Fruit fly (Drosophila melanogaster) whole organism, embryonic: ENCODE measurements around the gene CG42728.

Source experiments
- Asciz ChIP-seq: fragments of 200-800 bp; sonication (Bioruptor generic); optimal IDR thresholded peaks from 2 replicates; lab custom pipeline; 2017; ENCODE audit warnings: missing biosample characterization, mild to moderate bottlenecking, missing genetic modification characterization, missing genetic modification reagents
- CG10274 ChIP-seq: fragments of 200-800 bp; sonication (Bioruptor generic); optimal IDR thresholded peaks from 3 replicates; lab custom pipeline; 2017; ENCODE audit warnings: missing biosample characterization, mild to moderate bottlenecking, missing genetic modification characterization
- CG11723 ChIP-seq: fragments of 200-800 bp; sonication (Bioruptor generic); optimal IDR thresholded peaks from 2 replicates; lab custom pipeline; 2017; ENCODE audit warnings: missing biosample characterization, mild to moderate bottlenecking, missing genetic modification characterization
- CG12155 ChIP-seq: fragments of 200-800 bp; sonication (Bioruptor generic); optimal IDR thresholded peaks from 3 replicates; lab custom pipeline; 2016; ENCODE audit warnings: missing biosample characterization, missing genetic modification characterization
- CG1233 ChIP-seq: fragments of 200-800 bp; sonication (Bioruptor generic); optimal IDR thresholded peaks from 4 replicates; lab custom pipeline; 2018; ENCODE audit warnings: missing biosample characterization, mild to moderate bottlenecking, missing genetic modification characterization
- CG13624 ChIP-seq: fragments of 200-800 bp; sonication (Bioruptor generic); optimal IDR thresholded peaks from 2 replicates; lab custom pipeline; 2016; ENCODE audit warnings: missing biosample characterization, missing genetic modification characterization
- CG14710 ChIP-seq: fragments of 200-800 bp; sonication (Bioruptor generic); optimal IDR thresholded peaks from 3 replicates; lab custom pipeline; 2019; ENCODE audit warnings: missing biosample characterization, mild to moderate bottlenecking, missing genetic modification characterization, moderate library complexity
- CG1647 ChIP-seq: fragments of 200-800 bp; sonication (Bioruptor generic); optimal IDR thresholded peaks from 3 replicates; lab custom pipeline; 2016; ENCODE audit warnings: missing biosample characterization, missing genetic modification characterization
- CG17186 ChIP-seq: fragments of 200-800 bp; sonication (Bioruptor generic); optimal IDR thresholded peaks from 3 replicates; lab custom pipeline; 2017; ENCODE audit warnings: missing biosample characterization, missing genetic modification reagents, missing genetic modification characterization
- CG17829 ChIP-seq: fragments of 200-800 bp; optimal IDR thresholded peaks from 2 replicates; lab custom pipeline; 2019; ENCODE audit warnings: missing biosample characterization, mild to moderate bottlenecking, missing genetic modification characterization, moderate library complexity
- CG18619 ChIP-seq: fragments of 200-800 bp; sonication (Bioruptor generic); optimal IDR thresholded peaks from 3 replicates; lab custom pipeline; 2017; ENCODE audit warnings: missing biosample characterization, mild to moderate bottlenecking, missing genetic modification characterization
- CG2202 ChIP-seq: fragments of 200-800 bp; sonication (Bioruptor generic); optimal IDR thresholded peaks from 2 replicates; lab custom pipeline; 2018; ENCODE audit warnings: missing biosample characterization, mild to moderate bottlenecking, missing genetic modification characterization
- CG2678 ChIP-seq: fragments of 200-800 bp; sonication (Bioruptor generic); optimal IDR thresholded peaks from 3 replicates; lab custom pipeline; 2019; ENCODE audit warnings: missing biosample characterization, mild to moderate bottlenecking, missing genetic modification characterization, moderate library complexity
- CG30431 ChIP-seq: fragments of 200-800 bp; sonication (Bioruptor generic); optimal IDR thresholded peaks from 2 replicates; lab custom pipeline; 2017; ENCODE audit warnings: missing biosample characterization, missing genetic modification characterization
- CG32772 ChIP-seq: fragments of 200-800 bp; sonication (Bioruptor generic); IDR thresholded peaks from 2 replicates; pipeline ENCODE4 v1.3.6; 2022; ENCODE audit warnings: missing biosample characterization, missing genetic modification characterization
- CG4404 ChIP-seq: fragments of 200-800 bp; sonication (Bioruptor generic); IDR thresholded peaks from 2 replicates; pipeline ENCODE4 v1.3.6; 2022; ENCODE audit warnings: missing biosample characterization, missing genetic modification characterization
- CG4707 ChIP-seq: fragments of 200-800 bp; sonication (Bioruptor generic); optimal IDR thresholded peaks from 2 replicates; lab custom pipeline; 2018; ENCODE audit warnings: missing biosample characterization, mild to moderate bottlenecking, missing genetic modification characterization, moderate library complexity
- CG4730 ChIP-seq: fragments of 200-800 bp; sonication (Bioruptor generic); IDR thresholded peaks from 2 replicates; pipeline ENCODE4 v1.3.6; 2022; ENCODE audit warnings: missing biosample characterization, missing genetic modification characterization
- CG5953 ChIP-seq: fragments of 200-800 bp; sonication (Bioruptor generic); IDR thresholded peaks from 2 replicates; pipeline ENCODE4 v1.3.6; 2022; ENCODE audit warnings: missing biosample characterization, missing genetic modification characterization
- CG6683 ChIP-seq: fragments of 200-800 bp; sonication (Bioruptor generic); optimal IDR thresholded peaks from 2 replicates; lab custom pipeline; 2017; ENCODE audit warnings: missing biosample characterization, mild to moderate bottlenecking, missing genetic modification characterization, missing genetic modification reagents
- CG7786 ChIP-seq: fragments of 200-800 bp; sonication (Bioruptor generic); optimal IDR thresholded peaks from 2 replicates; lab custom pipeline; 2016; ENCODE audit warnings: missing biosample characterization, missing genetic modification characterization
- CG8478 ChIP-seq: fragments of >200 bp; optimal IDR thresholded peaks from 2 replicates; lab custom pipeline; 2018
- CTCF ChIP-seq: fragments of 200-800 bp; sonication (Bioruptor generic); optimal IDR thresholded peaks from 2 replicates; lab custom pipeline; 2017; ENCODE audit warnings: missing biosample characterization, mild to moderate bottlenecking, missing genetic modification characterization, moderate library complexity
- CrebB ChIP-seq: fragments of 200-800 bp; sonication (Bioruptor generic); optimal IDR thresholded peaks from 3 replicates; lab custom pipeline; 2018; ENCODE audit warnings: missing biosample characterization, mild to moderate bottlenecking, missing genetic modification characterization
- Doc3 ChIP-seq: fragments of 200-800 bp; sonication (Bioruptor generic); IDR thresholded peaks from 3 replicates; pipeline ENCODE4 v1.3.6; 2022; ENCODE audit warnings: missing biosample characterization, missing genetic modification characterization; ENCODE audit not compliant: partially characterized antibody
- Dref ChIP-seq: fragments of 200-800 bp; sonication (Bioruptor generic); IDR thresholded peaks from 2 replicates; pipeline ENCODE4 v1.3.6; 2022; ENCODE audit warnings: missing biosample characterization, missing genetic modification characterization
- Ets97D ChIP-seq: fragments of 200-800 bp; sonication (Bioruptor generic); optimal IDR thresholded peaks from 3 replicates; lab custom pipeline; 2016; ENCODE audit warnings: missing biosample characterization, missing genetic modification characterization
- Fer1 ChIP-seq: fragments of 200-800 bp; sonication (Bioruptor generic); optimal IDR thresholded peaks from 2 replicates; lab custom pipeline; 2017; ENCODE audit warnings: missing biosample characterization, mild to moderate bottlenecking, missing genetic modification characterization
- MESR4 ChIP-seq: fragments of 200-800 bp; sonication (Bioruptor generic); optimal IDR thresholded peaks from 2 replicates; lab custom pipeline; 2018; ENCODE audit warnings: missing biosample characterization, mild to moderate bottlenecking, missing genetic modification characterization, moderate library complexity
- NC2α ChIP-seq: fragments of 200-800 bp; sonication (Bioruptor generic); optimal IDR thresholded peaks from 2 replicates; lab custom pipeline; 2016; ENCODE audit warnings: missing biosample characterization, missing genetic modification characterization
- NFAT ChIP-seq: fragments of 200-800 bp; sonication (Bioruptor generic); IDR thresholded peaks from 2 replicates; pipeline ENCODE4 v1.3.6; 2022; ENCODE audit warnings: missing biosample characterization, missing genetic modification characterization
- Nf-YA ChIP-seq: fragments of 200-800 bp; sonication (Bioruptor generic); IDR thresholded peaks from 2 replicates; pipeline ENCODE4 v1.3.6; 2022; ENCODE audit warnings: missing biosample characterization, missing genetic modification characterization
- Ptx1 ChIP-seq: fragments of 200-800 bp; sonication (Bioruptor generic); IDR thresholded peaks from 2 replicates; pipeline ENCODE4 v1.3.6; 2022; ENCODE audit warnings: missing biosample characterization, missing genetic modification characterization
- Xbp1 ChIP-seq: fragments of 200-800 bp; sonication (Bioruptor generic); optimal IDR thresholded peaks from 3 replicates; lab custom pipeline; 2016; ENCODE audit warnings: missing biosample characterization, mild to moderate bottlenecking, missing genetic modification characterization
- ab ChIP-seq: fragments of 200-800 bp; sonication (Bioruptor generic); optimal IDR thresholded peaks from 2 replicates; lab custom pipeline; 2016; ENCODE audit warnings: missing biosample characterization, missing genetic modification characterization
- chinmo ChIP-seq: fragments of 200-800 bp; sonication (Bioruptor generic); IDR thresholded peaks from 4 replicates; pipeline ENCODE4 v1.3.6; 2022; ENCODE audit warnings: missing biosample characterization, missing genetic modification characterization; ENCODE audit not compliant: partially characterized antibody
- chn ChIP-seq: fragments of 200-800 bp; sonication (Bioruptor generic); optimal IDR thresholded peaks from 2 replicates; lab custom pipeline; 2016; ENCODE audit warnings: missing biosample characterization, missing genetic modification characterization
- esg ChIP-seq: fragments of 200-800 bp; sonication (Bioruptor generic); conservative IDR thresholded peaks from 2 replicates; pipeline ENCODE4 v1.3.6; 2022; ENCODE audit warnings: missing biosample characterization, missing genetic modification characterization
- exex ChIP-seq: fragments of 200-800 bp; sonication (Bioruptor generic); optimal IDR thresholded peaks from 4 replicates; lab custom pipeline; 2018; ENCODE audit warnings: missing biosample characterization, mild to moderate bottlenecking, missing genetic modification characterization, moderate library complexity
- fd96Cb ChIP-seq: fragments of 200-800 bp; sonication (Bioruptor generic); optimal IDR thresholded peaks from 2 replicates; lab custom pipeline; 2018; ENCODE audit warnings: missing biosample characterization, mild to moderate bottlenecking, missing genetic modification characterization, moderate library complexity
- gem ChIP-seq: fragments of 200-800 bp; sonication (Bioruptor generic); optimal IDR thresholded peaks from 2 replicates; lab custom pipeline; 2019; ENCODE audit warnings: missing biosample characterization, mild to moderate bottlenecking, missing genetic modification characterization, moderate library complexity
- h ChIP-seq: fragments of >200 bp; optimal IDR thresholded peaks from 2 replicates; lab custom pipeline; 2017
- inv ChIP-seq: fragments of 200-800 bp; sonication (Bioruptor generic); IDR thresholded peaks from 2 replicates; pipeline ENCODE4 v1.3.6; 2022; ENCODE audit warnings: missing biosample characterization, missing genetic modification characterization; ENCODE audit not compliant: partially characterized antibody
- mirr ChIP-seq: fragments of 200-800 bp; sonication (Bioruptor generic); optimal IDR thresholded peaks from 3 replicates; lab custom pipeline; 2018; ENCODE audit warnings: missing biosample characterization, mild to moderate bottlenecking, missing genetic modification characterization
- mld ChIP-seq: fragments of 200-800 bp; sonication (Bioruptor generic); IDR thresholded peaks from 3 replicates; pipeline ENCODE4 v1.3.6; 2022; ENCODE audit warnings: missing biosample characterization, missing genetic modification characterization; ENCODE audit not compliant: partially characterized antibody
- pho ChIP-seq: fragments of 200-800 bp; sonication (Bioruptor generic); optimal IDR thresholded peaks from 2 replicates; lab custom pipeline; 2016; ENCODE audit warnings: missing biosample characterization, missing genetic modification characterization
- slp2 ChIP-seq: fragments of 200-800 bp; sonication (Bioruptor generic); optimal IDR thresholded peaks from 2 replicates; lab custom pipeline; 2016; ENCODE audit warnings: missing biosample characterization, missing genetic modification characterization
- trh ChIP-seq: fragments of 200-800 bp; sonication (Bioruptor generic); optimal IDR thresholded peaks from 2 replicates; lab custom pipeline; 2016; ENCODE audit warnings: missing biosample characterization, missing genetic modification characterization
- tx ChIP-seq: fragments of 200-800 bp; sonication (Bioruptor generic); optimal IDR thresholded peaks from 2 replicates; lab custom pipeline; 2016; ENCODE audit warnings: missing biosample characterization, missing genetic modification characterization
- vfl ChIP-seq: fragments of 200-800 bp; sonication (Bioruptor generic); optimal IDR thresholded peaks from 2 replicates; lab custom pipeline; 2016; ENCODE audit warnings: missing biosample characterization, missing genetic modification characterization
- zen ChIP-seq: fragments of 200-800 bp; sonication (Bioruptor generic); optimal IDR thresholded peaks from 3 replicates; lab custom pipeline; 2018; ENCODE audit warnings: missing biosample characterization, mild to moderate bottlenecking, missing genetic modification characterization, moderate library complexity
- zfh1 ChIP-seq: fragments of 200-800 bp; sonication (Bioruptor generic); IDR thresholded peaks from 3 replicates; pipeline ENCODE4 v1.3.6; 2022; ENCODE audit warnings: missing biosample characterization, missing genetic modification characterization

CG42728 gene

DNA sequence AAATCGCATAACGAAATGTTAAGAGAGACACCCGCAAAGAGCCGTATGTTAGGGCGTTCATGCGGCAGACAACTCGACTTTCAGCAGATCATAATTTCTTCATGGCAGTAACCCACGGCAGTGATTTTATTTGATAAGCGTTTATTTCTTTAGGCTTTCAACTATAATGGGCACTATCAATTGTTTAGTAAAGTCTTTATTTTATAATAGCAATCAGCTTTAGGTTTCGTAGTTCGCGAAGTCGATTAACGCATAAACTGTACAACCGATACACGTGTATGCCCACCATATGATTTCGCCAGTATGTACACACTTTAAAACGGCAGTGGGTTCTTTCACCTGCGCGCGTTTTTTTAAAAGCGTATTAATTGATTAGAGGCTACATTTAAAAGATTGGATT, 19.8 kb downstream of the CG42728 start, which contains the start of gene CG7841 (continued):
- TF ChIP-seq Ets97D (peak; percentile 91), CG6683 (GFP tag; lab: Kevin White, UChicago) (peak; percentile 97), CG32772 (GFP tag; lab: Robert Waterston, UW) (no peak; the same call in 1 of the 2 replicates), CG5953 (GFP tag; lab: Robert Waterston, UW) (peak; percentile 93), Dref (GFP tag; lab: Robert Waterston, UW) (0 out of 2 replicates have a peak, but pooled peaks have one; percentile 31), CG17829 (tag; lab: Kevin White, UChicago) (peak; percentile 99), pho (GFP tag; lab: Kevin White, UChicago) (peak; percentile 96), tx (peak; percentile 96), CrebB (tag; lab: Kevin White, UChicago) (peak; percentile 99), NFAT (GFP tag; lab: Robert Waterston, UW) (no peak; the same call in 1 of the 2 replicates), CG4730 (peak; percentile 84; the same call in 1 of the 2 replicates), CG2202 (tag; lab: Kevin White, UChicago) (peak; percentile 99), CG14710 (tag; lab: Kevin White, UChicago) (peak; percentile 100), CG13624 (GFP tag; lab: Kevin White, UChicago) (peak; percentile 97), CG7786 (GFP tag; lab: Kevin White, UChicago) (peak; percentile 94), NC2α (peak; percentile 95), CG11723 (GFP tag; lab: Kevin White, UChicago) (peak; percentile 97), CG4707 (GFP tag; lab: Kevin White, UChicago) (peak; percentile 96), Asciz (GFP tag; lab: Kevin White, UChicago) (peak; percentile 97), CG10274 (GFP tag; lab: Kevin White, UChicago) (peak; percentile 91), chinmo (GFP tag; lab: Robert Waterston, UW) (no peak), zfh1 (peak; percentile 97), MESR4 (GFP tag; lab: Kevin White, UChicago) (peak; percentile 79), CG1233 (GFP tag; lab: Kevin White, UChicago) (peak; percentile 98), slp2 (GFP tag; lab: Kevin White, UChicago) (peak; percentile 92), CG1647 (GFP tag; lab: Kevin White, UChicago) (peak; percentile 96), exex (tag; lab: Kevin White, UChicago) (peak; percentile 94), mirr (GFP tag; lab: Kevin White, UChicago) (peak; percentile 99), trh (GFP tag; lab: Kevin White, UChicago) (peak; percentile 92), CG2678 (tag; lab: Kevin White, UChicago) (peak; percentile 99), chn (GFP tag; lab: Kevin White, UChicago) (peak; percentile 97), CG12155 (GFP tag; lab: Kevin White, UChicago) (peak; percentile 94), CTCF (peak; percentile 71), inv (GFP tag; lab: Robert Waterston, UW) (no peak), h (lab: Kevin White, UChicago) (no peak), CG17186 (GFP tag; lab: Kevin White, UChicago) (peak; percentile 85), CG8478 (lab: Kevin White, UChicago) (no peak), Doc3 (GFP tag; lab: Robert Waterston, UW) (no peak), fd96Cb (peak; percentile 96), Fer1 (GFP tag; lab: Kevin White, UChicago) (peak; percentile 99), Nf-YA (peak; percentile 92), mld (GFP tag; lab: Robert Waterston, UW) (no peak), zen (tag; lab: Kevin White, UChicago) (peak; percentile 91), gem (tag; lab: Kevin White, UChicago) (peak; percentile 99), CG4404 (GFP tag; lab: Robert Waterston, UW) (no peak), vfl (GFP tag; lab: Kevin White, UChicago) (peak; percentile 96), ab (peak; percentile 86), esg (GFP tag; lab: Robert Waterston, UW) (peak; percentile 94), CG30431 (GFP tag; lab: Kevin White, UChicago) (peak; percentile 92), Ptx1 (GFP tag; lab: Robert Waterston, UW) (peak; percentile 93), CG18619 (GFP tag; lab: Kevin White, UChicago) (peak; percentile 97), Xbp1 (peak; percentile 97)
